Fruit fly (Drosophila melanogaster): Measurements from ENCODE around the gene Nlp.
A peak's percentile ranks its signal among the peaks of the same experiment; 100 is the strongest.

The Nlp gene

DNA sequence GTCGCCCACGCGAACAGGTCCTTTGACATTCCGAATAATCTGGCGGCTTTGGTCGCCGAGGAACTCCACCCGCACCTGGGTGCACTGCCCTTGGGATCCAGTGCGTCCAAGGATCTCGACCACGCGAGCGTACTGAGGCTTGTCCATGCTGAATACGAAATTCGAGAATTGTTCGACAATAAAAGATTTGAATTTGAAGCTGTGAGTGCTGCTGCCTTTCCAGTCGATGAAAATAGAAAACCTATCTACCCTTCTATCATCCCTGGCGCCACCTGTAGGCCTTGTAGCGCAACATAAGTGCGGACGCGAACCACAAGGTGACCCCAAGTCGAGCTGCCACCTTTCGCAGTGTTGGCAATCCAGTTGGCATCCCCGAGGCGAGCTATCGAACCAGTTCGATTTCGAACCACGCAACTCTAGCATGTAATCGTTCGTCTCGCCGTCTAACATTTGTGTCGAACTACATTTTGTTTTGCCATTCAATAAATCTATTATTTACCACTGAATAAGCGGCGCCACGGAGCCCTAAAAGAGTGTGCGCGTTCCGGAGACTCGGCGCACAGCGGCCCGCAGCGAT, 18.0 kb downstream of the Nlp start, which contains the start of the genes RpS28a and Axn (continued):
- TF ChIP-seq sqz (GFP tag; optimal IDR thresholded peaks at IDR 0.05) (no peak), Pdp1 (GFP tag; optimal IDR thresholded peaks at IDR 0.05) (no peak), gt (GFP tag; IDR thresholded peaks at IDR 0.05) (no peak), nerfin-1 (tag; optimal IDR thresholded peaks at IDR 0.05) (no peak), Lim3 (GFP tag; IDR thresholded peaks at IDR 0.05) (no peak), pnt (GFP tag; optimal IDR thresholded peaks at IDR 0.05) (peak; percentile 18), toy (GFP tag; IDR thresholded peaks at IDR 0.05) (no peak), croc (GFP tag; conservative IDR thresholded peaks at IDR 0.05) (no peak), CG4707 (GFP tag; optimal IDR thresholded peaks at IDR 0.05) (no peak), CG5180 (GFP tag; optimal IDR thresholded peaks at IDR 0.05) (peak; percentile 100), CG32772 (GFP tag; IDR thresholded peaks at IDR 0.05) (no peak), Asciz (GFP tag; optimal IDR thresholded peaks at IDR 0.05) (no peak), nerfin-2 (GFP tag; IDR thresholded peaks at IDR 0.05; ENCODE audit: partially characterized antibody) (0 out of 2 replicates have a peak, but pooled peaks have one; percentile 7), abd-A (tag; optimal IDR thresholded peaks at IDR 0.05) (no peak), CG1024 (GFP tag; IDR thresholded peaks at IDR 0.05) (no peak), CG10147 (GFP tag; optimal IDR thresholded peaks at IDR 0.05) (no peak), CG4730 (GFP tag; IDR thresholded peaks at IDR 0.05) (no peak), CG4820 (GFP tag; optimal IDR thresholded peaks at IDR 0.05) (no peak), scrt (GFP tag; optimal IDR thresholded peaks at IDR 0.05) (no peak), tup (GFP tag; optimal IDR thresholded peaks at IDR 0.05) (no peak), dati (GFP tag; IDR thresholded peaks at IDR 0.05) (no peak), CG7357 (GFP tag; IDR thresholded peaks at IDR 0.05) (no peak), B-H1 (GFP tag; IDR thresholded peaks at IDR 0.05) (no peak), chif (GFP tag; optimal IDR thresholded peaks at IDR 0.05) (peak in 1 of 2 experiments; percentile 31), CG4360 (GFP tag; IDR thresholded peaks at IDR 0.05) (no peak), Usf (GFP tag; optimal IDR thresholded peaks at IDR 0.05) (no peak), ERR (GFP tag; optimal IDR thresholded peaks at IDR 0.05) (peak; percentile 94), sob (GFP tag; IDR thresholded peaks at IDR 0.05) (no peak; the same call in 1 of the 2 replicates), CG3065 (GFP tag; optimal IDR thresholded peaks at IDR 0.05) (no peak), dimm (GFP tag; IDR thresholded peaks at IDR 0.05) (no peak), CG10321 (GFP tag; IDR thresholded peaks at IDR 0.05) (0 out of 2 replicates have a peak, but pooled peaks have one; percentile 6), CG2116 (GFP tag; optimal IDR thresholded peaks at IDR 0.05) (peak; percentile 97), tap (tag; optimal IDR thresholded peaks at IDR 0.05) (no peak), bcd (GFP tag; optimal IDR thresholded peaks at IDR 0.05) (no peak), E2f1 (GFP tag; IDR thresholded peaks at IDR 0.05) (no peak), tna (GFP tag; IDR thresholded peaks at IDR 0.05; ENCODE audit: partially characterized antibody) (no peak; the same call in 1 of the 2 replicates), en (GFP tag; optimal IDR thresholded peaks at IDR 0.05) (no peak), caup (GFP tag; optimal IDR thresholded peaks at IDR 0.05; ENCODE audit: severe bottlenecking) (no peak), CG31441 (GFP tag; IDR thresholded peaks at IDR 0.05) (no peak), HLH54F (GFP tag; optimal IDR thresholded peaks at IDR 0.05) (no peak), gsb (GFP tag; IDR thresholded peaks at IDR 0.05) (no peak), br (optimal IDR thresholded peaks at IDR 0.05) (no peak), MTF-1 (GFP tag; optimal IDR thresholded peaks at IDR 0.05; ENCODE audit: borderline replicate concordance) (no peak), Doc2 (GFP tag; IDR thresholded peaks at IDR 0.05) (no peak), CG6272 (GFP tag; IDR thresholded peaks at IDR 0.05) (no peak), HmgZ (tag; optimal IDR thresholded peaks at IDR 0.05) (peak; percentile 31), psq (GFP tag; optimal IDR thresholded peaks at IDR 0.05) (no peak), lmd (GFP tag; IDR thresholded peaks at IDR 0.05) (peak; percentile 57; the same call in 1 of the 2 replicates), slbo (GFP tag; IDR thresholded peaks at IDR 0.05) (peak; percentile 52), schlank (tag; optimal IDR thresholded peaks at IDR 0.05) (no peak), cad (GFP tag; optimal IDR thresholded peaks at IDR 0.05) (no peak)

Data from whole organism, embryonic.